Worm (Caenorhabditis elegans): ENCODE measurements around the gene Y82E9BL.5.

Y82E9BL.5 gene

ce11 chrIII:1389988-1390387, 42.5 kb upstream of the Y82E9BL.5 start:
- no peak for TF ChIP-seq lin-13 (tag; optimal IDR thresholded peaks at IDR 0.05)
- TF ChIP-seq blmp-1 (tag; optimal IDR thresholded peaks at IDR 0.05): no peak
- TF ChIP-seq bed-3 (GFP tag; optimal IDR thresholded peaks at IDR 0.05): no peak
- TF ChIP-seq elt-3 (tag; optimal IDR thresholded peaks at IDR 0.05): no peak
- TF ChIP-seq elt-1 (tag; optimal IDR thresholded peaks at IDR 0.05; ENCODE audit: borderline replicate concordance, insufficient read depth): no peak
- no peak for TF ChIP-seq M03D4.4 (tag; optimal IDR thresholded peaks at IDR 0.05)
- TF ChIP-seq nhr-76 (tag; optimal IDR thresholded peaks at IDR 0.05): no peak
- no peak for TF ChIP-seq tbx-8 (GFP tag; optimal IDR thresholded peaks at IDR 0.05)
- no peak for TF ChIP-seq snpc-4 (tag; optimal IDR thresholded peaks at IDR 0.05)
- TF ChIP-seq ham-2 (GFP tag; optimal IDR thresholded peaks at IDR 0.05): no peak
- no peak for TF ChIP-seq ceh-43 (GFP tag; optimal IDR thresholded peaks at IDR 0.05)
- no peak for TF ChIP-seq unc-120 (tag; optimal IDR thresholded peaks at IDR 0.05; ENCODE audit: poor library complexity, severe bottlenecking)

ce11 chrIII:1388274-1389058, 41.0 kb upstream of the Y82E9BL.5 start, which contains the start of gene pals-20:
Gene pals-20, minus strand, starts transcription at chrIII:1388324.
- TF ChIP-seq sptf-1 (tag; optimal IDR thresholded peaks at IDR 0.05) (no peak), mep-1 (tag; optimal IDR thresholded peaks at IDR 0.05) (no peak), blmp-1 (tag; optimal IDR thresholded peaks at IDR 0.05) (no peak), nhr-237 (tag; optimal IDR thresholded peaks at IDR 0.05) (no peak)

ce11 chrIII:1384694-1385093, 37.3 kb upstream of the Y82E9BL.5 start:
- TF ChIP-seq ham-2 (GFP tag; optimal IDR thresholded peaks at IDR 0.05): no peak
- TF ChIP-seq elt-3 (tag; optimal IDR thresholded peaks at IDR 0.05): no peak
- TF ChIP-seq blmp-1 (tag; optimal IDR thresholded peaks at IDR 0.05): no peak
- TF ChIP-seq snpc-4 (tag; optimal IDR thresholded peaks at IDR 0.05): no peak
- no peak for TF ChIP-seq nhr-12 (tag; optimal IDR thresholded peaks at IDR 0.05)
- no peak for TF ChIP-seq mls-2 (tag; optimal IDR thresholded peaks at IDR 0.05)
- TF ChIP-seq bed-3 (GFP tag; optimal IDR thresholded peaks at IDR 0.05): no peak
- no peak for TF ChIP-seq M03D4.4 (tag; optimal IDR thresholded peaks at IDR 0.05)
- no peak for TF ChIP-seq cnd-1 (tag; optimal IDR thresholded peaks at IDR 0.05)
- TF ChIP-seq elt-1 (tag; optimal IDR thresholded peaks at IDR 0.05; ENCODE audit: borderline replicate concordance, insufficient read depth): no peak
- TF ChIP-seq ztf-11 (tag; optimal IDR thresholded peaks at IDR 0.05): no peak
- TF ChIP-seq pha-4 (tag; optimal IDR thresholded peaks at IDR 0.05): no peak

ce11 chrIII:1384092-1384491, 36.7 kb upstream of the Y82E9BL.5 start, which contains the start of the genes fbxa-138 and Y82E9BR.5:
Gene fbxa-138, minus strand, starts transcription at chrIII:1384252.
Gene Y82E9BR.5, plus strand, starts transcription at chrIII:1384370.
- no peak for TF ChIP-seq tbx-8 (GFP tag; optimal IDR thresholded peaks at IDR 0.05)
- no peak for TF ChIP-seq ceh-39 (tag; optimal IDR thresholded peaks at IDR 0.05)
- no peak for TF ChIP-seq blmp-1 (tag; optimal IDR thresholded peaks at IDR 0.05)
- TF ChIP-seq nhr-12 (tag; optimal IDR thresholded peaks at IDR 0.05): no peak
- no peak for TF ChIP-seq nhr-2 (tag; optimal IDR thresholded peaks at IDR 0.05)
- TF ChIP-seq hlh-1 (tag; optimal IDR thresholded peaks at IDR 0.05): no peak
- no peak for TF ChIP-seq unc-62 (GFP tag; optimal IDR thresholded peaks at IDR 0.05)
- no peak for TF ChIP-seq lin-32 (GFP tag; optimal IDR thresholded peaks at IDR 0.05)
- TF ChIP-seq snpc-4 (tag; optimal IDR thresholded peaks at IDR 0.05): no peak
- no peak for TF ChIP-seq drap-1 (GFP tag; optimal IDR thresholded peaks at IDR 0.05)
- no peak for TF ChIP-seq unc-120 (tag; optimal IDR thresholded peaks at IDR 0.05; ENCODE audit: poor library complexity, severe bottlenecking)
- no peak for TF ChIP-seq nhr-237 (tag; optimal IDR thresholded peaks at IDR 0.05)
- no peak for TF ChIP-seq lsy-2 (tag; optimal IDR thresholded peaks at IDR 0.05)
- no peak for TF ChIP-seq ces-1 (GFP tag; optimal IDR thresholded peaks at IDR 0.05)

ce11 chrIII:1383483-1383882, 36.0 kb upstream of the Y82E9BL.5 start:
- no peak for TF ChIP-seq sptf-1 (tag; optimal IDR thresholded peaks at IDR 0.05)
- no peak for TF ChIP-seq nhr-28 (tag; optimal IDR thresholded peaks at IDR 0.05)
- TF ChIP-seq ham-2 (GFP tag; optimal IDR thresholded peaks at IDR 0.05): no peak

All from whole organism, mixed stage, embryonic.